Fruit fly (Drosophila melanogaster) whole organism, embryonic: ENCODE data around the gene Sgp.
A peak's percentile ranks its signal among the peaks of the same experiment; 100 is the strongest.

Experiments used
- Adf1 ChIP-seq: fragments of 200-800 bp; sonication (Bioruptor generic); IDR thresholded peaks from 2 replicates; pipeline ENCODE4 v1.3.6; 2022; ENCODE audit warnings: missing biosample characterization, missing genetic modification characterization
- BEAF-32 ChIP-seq: fragments of 200-800 bp; sonication (Bioruptor generic); optimal IDR thresholded peaks from 3 replicates; lab custom pipeline; 2017; ENCODE audit warnings: missing biosample characterization, missing genetic modification characterization, mild to moderate bottlenecking, moderate library complexity, missing genetic modification reagents
- Bdp1 ChIP-seq: fragments of 200-800 bp; sonication (Bioruptor generic); optimal IDR thresholded peaks from 3 replicates; lab custom pipeline; 2016; ENCODE audit warnings: missing biosample characterization, missing genetic modification characterization
- CG10462 ChIP-seq: fragments of 200-800 bp; sonication (Bioruptor generic); optimal IDR thresholded peaks from 2 replicates; lab custom pipeline; 2016; ENCODE audit warnings: missing biosample characterization, missing genetic modification characterization
- CG10979 ChIP-seq: fragments of 200-800 bp; sonication (Bioruptor generic); optimal IDR thresholded peaks from 2 replicates; lab custom pipeline; 2018; ENCODE audit warnings: missing biosample characterization, mild to moderate bottlenecking, missing genetic modification characterization, moderate library complexity
- CG11504 ChIP-seq: fragments of 200-800 bp; sonication (Bioruptor generic); optimal IDR thresholded peaks from 3 replicates; lab custom pipeline; 2019; ENCODE audit warnings: missing biosample characterization, mild to moderate bottlenecking, missing genetic modification characterization, moderate library complexity
- CG11560 ChIP-seq: fragments of 200-800 bp; sonication (Bioruptor generic); IDR thresholded peaks from 3 replicates; pipeline ENCODE4 v1.3.6; 2022; ENCODE audit warnings: missing biosample characterization, missing genetic modification characterization
- CG11723 ChIP-seq: fragments of 200-800 bp; sonication (Bioruptor generic); optimal IDR thresholded peaks from 2 replicates; lab custom pipeline; 2017; ENCODE audit warnings: missing biosample characterization, mild to moderate bottlenecking, missing genetic modification characterization
- CG12299 ChIP-seq: fragments of 200-800 bp; sonication (Bioruptor generic); optimal IDR thresholded peaks from 2 replicates; lab custom pipeline; 2018; ENCODE audit warnings: missing biosample characterization, mild to moderate bottlenecking, missing genetic modification characterization
- CG1233 ChIP-seq: fragments of 200-800 bp; sonication (Bioruptor generic); optimal IDR thresholded peaks from 4 replicates; lab custom pipeline; 2018; ENCODE audit warnings: missing biosample characterization, mild to moderate bottlenecking, missing genetic modification characterization
- CG13424 ChIP-seq: fragments of 200-800 bp; sonication (Bioruptor generic); optimal IDR thresholded peaks from 2 replicates; lab custom pipeline; 2019; ENCODE audit warnings: missing biosample characterization, mild to moderate bottlenecking, missing genetic modification characterization, moderate library complexity
- CG14050 ChIP-seq: fragments of 200-800 bp; sonication (Bioruptor generic); IDR thresholded peaks from 3 replicates; pipeline ENCODE4 v1.3.6; 2022; ENCODE audit warnings: missing biosample characterization, missing genetic modification characterization
- CG15479 ChIP-seq: fragments of 200-800 bp; sonication (Bioruptor generic); optimal IDR thresholded peaks from 3 replicates; lab custom pipeline; 2019; ENCODE audit warnings: missing biosample characterization, mild to moderate bottlenecking, missing genetic modification characterization, moderate library complexity
- CG1832 ChIP-seq: fragments of 200-800 bp; sonication (Bioruptor generic); optimal IDR thresholded peaks from 2 replicates; lab custom pipeline; 2017; ENCODE audit warnings: missing biosample characterization, mild to moderate bottlenecking, missing genetic modification characterization, inconsistent platforms
- CG18764 ChIP-seq: fragments of 200-800 bp; sonication (Bioruptor generic); optimal IDR thresholded peaks from 3 replicates; lab custom pipeline; 2016; ENCODE audit warnings: missing biosample characterization, missing genetic modification characterization
- CG33213 ChIP-seq: fragments of 200-800 bp; sonication (Bioruptor generic); optimal IDR thresholded peaks from 3 replicates; lab custom pipeline; 2016; ENCODE audit warnings: missing biosample characterization, missing genetic modification characterization
- CG42726 ChIP-seq: fragments of 200-800 bp; sonication (Bioruptor generic); IDR thresholded peaks from 2 replicates; pipeline ENCODE4 v1.3.6; 2022; ENCODE audit warnings: missing biosample characterization, missing genetic modification characterization; ENCODE audit not compliant: partially characterized antibody
- CG4328 ChIP-seq: fragments of 200-800 bp; sonication (Bioruptor generic); optimal IDR thresholded peaks from 3 replicates; lab custom pipeline; 2017; ENCODE audit warnings: missing biosample characterization, missing genetic modification reagents, missing genetic modification characterization
- CG6175 ChIP-seq: fragments of 200-800 bp; sonication (Bioruptor generic); IDR thresholded peaks from 3 replicates; pipeline ENCODE4 v1.3.6; 2022; ENCODE audit warnings: missing biosample characterization, missing genetic modification characterization
- CG6254 ChIP-seq: fragments of 200-800 bp; sonication (Bioruptor generic); optimal IDR thresholded peaks from 3 replicates; lab custom pipeline; 2017; ENCODE audit warnings: mild to moderate bottlenecking, missing biosample characterization, missing genetic modification reagents, missing genetic modification characterization
- CG6813 ChIP-seq: fragments of 200-800 bp; sonication (Bioruptor generic); optimal IDR thresholded peaks from 2 replicates; lab custom pipeline; 2017; ENCODE audit warnings: missing biosample characterization, missing genetic modification characterization, mild to moderate bottlenecking, moderate library complexity, missing genetic modification reagents
- CG7556 ChIP-seq: fragments of 200-800 bp; sonication (Bioruptor generic); optimal IDR thresholded peaks from 2 replicates; lab custom pipeline; 2017; ENCODE audit warnings: missing biosample characterization, mild to moderate bottlenecking, missing genetic modification characterization
- CG7839 ChIP-seq: fragments of 200-800 bp; sonication (Bioruptor generic); optimal IDR thresholded peaks from 3 replicates; lab custom pipeline; 2018; ENCODE audit warnings: missing biosample characterization, mild to moderate bottlenecking, missing genetic modification characterization, moderate library complexity
- CTCF ChIP-seq: fragments of 200-800 bp; sonication (Bioruptor generic); optimal IDR thresholded peaks from 2 replicates; lab custom pipeline; 2017; ENCODE audit warnings: missing biosample characterization, mild to moderate bottlenecking, missing genetic modification characterization, moderate library complexity
- CkIIα-i1 ChIP-seq: fragments of 200-800 bp; sonication (Bioruptor generic); IDR thresholded peaks from 2 replicates; pipeline ENCODE4 v1.3.6; 2022; ENCODE audit warnings: missing biosample characterization, missing genetic modification characterization
- Dad ChIP-seq: fragments of 200-800 bp; sonication (Bioruptor generic); optimal IDR thresholded peaks from 3 replicates; lab custom pipeline; 2016; ENCODE audit warnings: missing biosample characterization, missing genetic modification characterization
- Dfd ChIP-seq, 2 experiments: fragments of >200 bp; optimal IDR thresholded peaks; 2 replicates each; lab custom pipeline; 2017; ENCODE audit warnings: missing biosample characterization in 2 of 2, missing genetic modification characterization in 2 of 2
- Dip3 ChIP-seq: fragments of 200-800 bp; sonication (Bioruptor generic); optimal IDR thresholded peaks from 3 replicates; lab custom pipeline; 2016; ENCODE audit warnings: missing biosample characterization, missing genetic modification characterization
- Hand ChIP-seq: fragments of 200-800 bp; sonication (Bioruptor generic); optimal IDR thresholded peaks from 2 replicates; lab custom pipeline; 2017; ENCODE audit warnings: mild to moderate bottlenecking, missing biosample characterization, missing genetic modification reagents, missing genetic modification characterization
- HmgD ChIP-seq: fragments of 200-800 bp; sonication (Bioruptor generic); optimal IDR thresholded peaks from 3 replicates; lab custom pipeline; 2016; ENCODE audit warnings: missing biosample characterization, missing genetic modification characterization
- Hr39 ChIP-seq: fragments of >200 bp; optimal IDR thresholded peaks from 2 replicates; lab custom pipeline; 2017
- Hr78 ChIP-seq, 2 experiments: fragments of 200-800 bp in 1 of 2; fragments of >200 bp in 1 of 2; sonication (Bioruptor generic) in 1 of 2; optimal IDR thresholded peaks; 2 replicates each; lab custom pipeline; 2017 to 2019; ENCODE audit warnings: missing biosample characterization in 2 of 2, missing genetic modification characterization in 2 of 2, mild to moderate bottlenecking in 1 of 2, moderate library complexity in 1 of 2
- Opbp ChIP-seq: fragments of 200-800 bp; sonication (Bioruptor generic); IDR thresholded peaks from 3 replicates; pipeline ENCODE4 v1.3.6; 2022; ENCODE audit warnings: missing biosample characterization, missing genetic modification characterization; ENCODE audit not compliant: partially characterized antibody
- Taf1 ChIP-seq: fragments of 200-800 bp; sonication (Bioruptor generic); IDR thresholded peaks from 2 replicates; pipeline ENCODE4 v1.3.6; 2022; ENCODE audit warnings: missing biosample characterization, missing genetic modification characterization
- Trl ChIP-seq, 3 experiments: fragments of >200 bp in 2 of 3; fragments of 200-800 bp in 1 of 3; sonication (Bioruptor generic) in 1 of 3; optimal IDR thresholded peaks; 2 replicates in 1 of 3; 3 replicates in 2 of 3; lab custom pipeline; 2016 to 2017; ENCODE audit warnings: missing biosample characterization in 1 of 3, missing genetic modification characterization in 1 of 3
- Xrp1 ChIP-seq: fragments of 200-800 bp; sonication (Bioruptor generic); IDR thresholded peaks from 2 replicates; pipeline ENCODE4 v1.3.6; 2022; ENCODE audit warnings: missing biosample characterization, missing genetic modification characterization
- amos ChIP-seq: fragments of 200-800 bp; sonication (Bioruptor generic); IDR thresholded peaks from 2 replicates; pipeline ENCODE4 v1.3.6; 2022; ENCODE audit warnings: missing biosample characterization, missing genetic modification characterization; ENCODE audit not compliant: partially characterized antibody
- dati ChIP-seq: fragments of 200-800 bp; sonication (Bioruptor generic); IDR thresholded peaks from 2 replicates; pipeline ENCODE4 v1.3.6; 2022; ENCODE audit warnings: missing biosample characterization, missing genetic modification characterization
- dimm ChIP-seq: fragments of 200-800 bp; sonication (Bioruptor generic); IDR thresholded peaks from 2 replicates; pipeline ENCODE4 v1.3.6; 2022; ENCODE audit warnings: missing biosample characterization, missing genetic modification characterization
- ems ChIP-seq: fragments of 200-800 bp; sonication (Bioruptor generic); optimal IDR thresholded peaks from 3 replicates; lab custom pipeline; 2016; ENCODE audit warnings: missing biosample characterization, missing genetic modification characterization
- ewg ChIP-seq: fragments of 200-800 bp; sonication (Bioruptor generic); optimal IDR thresholded peaks from 3 replicates; lab custom pipeline; 2017; ENCODE audit warnings: mild to moderate bottlenecking, missing biosample characterization, missing genetic modification reagents, missing genetic modification characterization
- ftz-f1 ChIP-seq: fragments of 200-800 bp; sonication (Bioruptor generic); optimal IDR thresholded peaks from 2 replicates; lab custom pipeline; 2016; ENCODE audit warnings: missing biosample characterization, missing genetic modification characterization
- hbn ChIP-seq: fragments of 200-800 bp; sonication (Bioruptor generic); IDR thresholded peaks from 2 replicates; pipeline ENCODE4 v1.3.6; 2022; ENCODE audit warnings: missing biosample characterization, missing genetic modification characterization; ENCODE audit not compliant: partially characterized antibody
- mld ChIP-seq: fragments of 200-800 bp; sonication (Bioruptor generic); IDR thresholded peaks from 3 replicates; pipeline ENCODE4 v1.3.6; 2022; ENCODE audit warnings: missing biosample characterization, missing genetic modification characterization; ENCODE audit not compliant: partially characterized antibody
- sima ChIP-seq: fragments of 200-800 bp; sonication (Bioruptor generic); optimal IDR thresholded peaks from 2 replicates; lab custom pipeline; 2016; ENCODE audit warnings: missing biosample characterization, missing genetic modification characterization
- slbo ChIP-seq: fragments of 200-800 bp; sonication (Bioruptor generic); IDR thresholded peaks from 2 replicates; pipeline ENCODE4 v1.3.6; 2022; ENCODE audit warnings: missing biosample characterization, missing genetic modification characterization
- tgo ChIP-seq: fragments of 200-800 bp; sonication (Bioruptor generic); IDR thresholded peaks from 3 replicates; pipeline ENCODE4 v1.3.6; 2022; ENCODE audit warnings: missing biosample characterization, missing genetic modification characterization
- wor ChIP-seq: fragments of 200-800 bp; sonication (Bioruptor generic); IDR thresholded peaks from 2 replicates; pipeline ENCODE4 v1.3.6; 2022; ENCODE audit warnings: missing biosample characterization, missing genetic modification characterization
- zf30C ChIP-seq: fragments of 200-800 bp; sonication (Bioruptor generic); optimal IDR thresholded peaks from 3 replicates; lab custom pipeline; 2018; ENCODE audit warnings: missing biosample characterization, mild to moderate bottlenecking, missing genetic modification characterization

The Sgp gene

dm6 chr2L:8535394-8536176, 16.1 kb downstream of the Sgp start (continued):
- TF ChIP-seq wor (GFP tag; lab: Robert Waterston, UW) (peak; percentile 79), CG4328 (peak; percentile 90), CG15479 (no peak), CG6254 (GFP tag; lab: Kevin White, UChicago) (peak; percentile 83), CG10462 (peak; percentile 40), sima (GFP tag; lab: Kevin White, UChicago) (no peak), CG33213 (GFP tag; lab: Kevin White, UChicago) (no peak), CG6175 (GFP tag; lab: Robert Waterston, UW) (peak; percentile 4; the same call in 1 of the 3 replicates), dati (GFP tag; lab: Robert Waterston, UW) (no peak; the same call in 1 of the 2 replicates), CG42726 (GFP tag; lab: Robert Waterston, UW) (no peak), ewg (peak; percentile 78), tgo (GFP tag; lab: Robert Waterston, UW) (peak; percentile 84), ems (GFP tag; lab: Kevin White, UChicago) (peak; percentile 33), zf30C (GFP tag; lab: Kevin White, UChicago) (peak; percentile 80), hbn (GFP tag; lab: Robert Waterston, UW) (no peak), CG7839 (tag; lab: Kevin White, UChicago) (peak; percentile 95), HmgD (no peak), Hr78 (GFP tag; optimal IDR thresholded peaks at IDR 0.05; lab: Kevin White, UChicago) (peak in 1 of 2 experiments; percentile 74), CG6813 (GFP tag; lab: Kevin White, UChicago) (peak; percentile 87), CG10979 (peak; percentile 95), Adf1 (GFP tag; lab: Robert Waterston, UW) (peak; percentile 5; the same call in 1 of the 2 replicates), Dfd (GFP tag; optimal IDR thresholded peaks at IDR 0.05; lab: Kevin White, UChicago) (no peak), ftz-f1 (no peak), CG11504 (tag; lab: Kevin White, UChicago) (peak; percentile 96), CG1832 (no peak), Dip3 (peak; percentile 38), dimm (GFP tag; lab: Robert Waterston, UW) (no peak), CG14050 (GFP tag; lab: Robert Waterston, UW) (peak; percentile 61; the same call in 2 of the 3 replicates), Taf1 (GFP tag; lab: Robert Waterston, UW) (peak; percentile 28; the same call in 1 of the 2 replicates), CTCF (GFP tag; lab: Kevin White, UChicago) (peak; percentile 52), CG13424 (tag; lab: Kevin White, UChicago) (peak; percentile 97), amos (GFP tag; lab: Robert Waterston, UW) (no peak), CG11560 (tag; lab: Robert Waterston, UW) (peak; percentile 74; the same call in 1 of the 3 replicates), mld (GFP tag; lab: Robert Waterston, UW) (no peak), CG18764 (GFP tag; lab: Kevin White, UChicago) (peak; percentile 75), Xrp1 (GFP tag; lab: Robert Waterston, UW) (peak; percentile 80), CkIIα-i1 (no peak), slbo (GFP tag; lab: Robert Waterston, UW) (peak; percentile 87), Hr39 (lab: Kevin White, UChicago) (no peak), CG7556 (GFP tag; lab: Kevin White, UChicago) (peak; percentile 97), BEAF-32 (GFP tag; lab: Kevin White, UChicago) (no peak), Hand (peak; percentile 89), Dad (GFP tag; lab: Kevin White, UChicago) (no peak), CG1233 (GFP tag; lab: Kevin White, UChicago) (peak; percentile 92), Bdp1 (GFP tag; lab: Kevin White, UChicago) (peak; percentile 57), CG12299 (tag; lab: Kevin White, UChicago) (peak; percentile 85), CG11723 (GFP tag; lab: Kevin White, UChicago) (peak; percentile 91), Opbp (GFP tag; lab: Robert Waterston, UW) (no peak), Trl (optimal IDR thresholded peaks at IDR 0.05; lab: Kevin White, UChicago) (peak; percentile 62 to 67), Trl (GFP tag; optimal IDR thresholded peaks at IDR 0.05; lab: Kevin White, UChicago) (peak; percentile 32)
